Worm (Caenorhabditis elegans): ENCODE measurements around the gene rpl-39.

DNA sequence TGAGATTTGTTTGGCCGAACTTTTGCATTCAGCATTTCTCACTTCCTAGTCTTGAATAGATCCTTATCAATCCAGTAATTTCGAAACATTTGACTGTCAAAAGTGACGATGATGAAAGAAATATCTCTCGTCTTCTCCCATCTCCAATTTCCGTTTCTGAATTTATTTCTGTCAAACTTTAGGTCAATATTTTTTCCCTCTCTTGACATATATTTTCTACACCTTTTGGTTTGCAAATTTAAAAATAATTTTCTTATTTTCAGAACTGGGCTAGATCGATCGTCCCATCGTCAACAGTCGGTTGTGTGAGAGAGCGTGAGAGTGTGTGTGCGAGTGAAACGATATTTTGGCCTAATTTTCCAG, 28.9 kb upstream of the rpl-39 start, which contains the start of gene xpo-1:
- TF ChIP-seq him-1 (tag; optimal IDR thresholded peaks at IDR 0.05) (no peak), W03F9.2 (tag; optimal IDR thresholded peaks at IDR 0.05) (no peak), dao-5 (tag; optimal IDR thresholded peaks at IDR 0.05) (no peak)

Data from whole organism, L4/young adult.